Fruit fly (Drosophila melanogaster) whole organism: ENCODE results near the gene Hnf4.

ENCODE experiments used
- CG8478 ChIP-seq: fragments of >200 bp; optimal IDR thresholded peaks from 2 replicates; lab custom pipeline; 2018; ENCODE audit warnings: inconsistent platforms
- Dll ChIP-seq: fragments of >200 bp; optimal IDR thresholded peaks from 2 replicates; lab custom pipeline; 2017
- EcR ChIP-seq, 2 experiments: fragments of >200 bp; optimal IDR thresholded peaks; 2 replicates each; lab custom pipeline; 2017; ENCODE audit warnings: missing biosample characterization in 2 of 2, missing genetic modification characterization in 2 of 2, missing genetic modification reagents in 2 of 2
- pan ChIP-seq: fragments of >200 bp; optimal IDR thresholded peaks from 2 replicates; lab custom pipeline; 2017

DNA sequence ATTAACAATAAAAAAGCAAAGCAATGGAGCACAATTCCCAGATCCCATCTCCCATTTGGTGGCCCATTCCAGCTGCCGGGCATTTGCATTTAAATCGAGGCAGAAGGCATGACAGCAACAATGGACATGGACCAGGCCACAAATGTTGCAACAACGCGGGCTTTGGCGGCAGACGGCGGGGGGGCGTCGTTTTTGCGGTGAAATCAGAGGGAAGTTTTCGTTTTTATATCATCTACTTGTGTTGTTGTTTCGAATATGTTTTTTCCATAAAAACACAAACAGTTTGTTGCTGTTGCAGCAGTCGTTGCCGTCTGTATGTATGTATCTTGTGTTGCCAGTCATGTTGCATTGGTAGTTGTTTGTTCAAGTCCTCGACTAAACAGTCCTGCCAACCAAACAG lies 49.9 kb downstream of the Hnf4 start:
- TF ChIP-seq pan (lab: Kevin White, UChicago) (no peak), CG8478 (lab: Kevin White, UChicago) (no peak), Dll (lab: Kevin White, UChicago) (no peak), EcR (GFP tag; optimal IDR thresholded peaks at IDR 0.05; lab: Kevin White, UChicago) (no peak)
